Fruit fly (Drosophila melanogaster) whole organism, embryonic: Measurements from ENCODE around the gene Zip89B.

Experiments
- CG10543 ChIP-seq: fragments of 200-800 bp; sonication (Bioruptor generic); optimal IDR thresholded peaks from 3 replicates; lab custom pipeline; 2017; ENCODE audit warnings: missing biosample characterization, mild to moderate bottlenecking, missing genetic modification characterization, moderate library complexity
- CG12659 ChIP-seq: fragments of 200-800 bp; sonication (Bioruptor generic); optimal IDR thresholded peaks from 3 replicates; lab custom pipeline; 2017; ENCODE audit warnings: mild to moderate bottlenecking, missing biosample characterization, missing genetic modification reagents, missing genetic modification characterization
- CG13287 ChIP-seq: fragments of 200-800 bp; sonication (Bioruptor generic); IDR thresholded peaks from 2 replicates; pipeline ENCODE4 v1.3.6; 2022; ENCODE audit warnings: missing biosample characterization, missing genetic modification characterization; ENCODE audit not compliant: partially characterized antibody
- CG16863 ChIP-seq: fragments of 200-800 bp; sonication (Bioruptor generic); optimal IDR thresholded peaks from 3 replicates; lab custom pipeline; 2016; ENCODE audit warnings: missing biosample characterization, missing genetic modification characterization
- CG3281 ChIP-seq: fragments of 200-800 bp; sonication (Bioruptor generic); optimal IDR thresholded peaks from 3 replicates; lab custom pipeline; 2017; ENCODE audit warnings: missing biosample characterization, mild to moderate bottlenecking, missing genetic modification characterization
- CG4617 ChIP-seq: fragments of 200-800 bp; sonication (Bioruptor generic); optimal IDR thresholded peaks from 3 replicates; lab custom pipeline; 2016; ENCODE audit warnings: missing biosample characterization, missing genetic modification characterization, borderline replicate concordance
- CG6654 ChIP-seq: fragments of 200-800 bp; sonication (Bioruptor generic); optimal IDR thresholded peaks from 2 replicates; lab custom pipeline; 2017; ENCODE audit warnings: missing biosample characterization, mild to moderate bottlenecking, missing genetic modification characterization
- CG8478 ChIP-seq: fragments of >200 bp; optimal IDR thresholded peaks from 2 replicates; lab custom pipeline; 2018
- Dip3 ChIP-seq: fragments of 200-800 bp; sonication (Bioruptor generic); optimal IDR thresholded peaks from 3 replicates; lab custom pipeline; 2016; ENCODE audit warnings: missing biosample characterization, missing genetic modification characterization
- HHEX ChIP-seq: fragments of 200-800 bp; sonication (Bioruptor generic); optimal IDR thresholded peaks from 3 replicates; lab custom pipeline; 2017; ENCODE audit warnings: missing biosample characterization, mild to moderate bottlenecking, missing genetic modification characterization, missing genetic modification reagents
- HmgZ ChIP-seq: fragments of 200-800 bp; sonication (Bioruptor generic); optimal IDR thresholded peaks from 2 replicates; lab custom pipeline; 2018; ENCODE audit warnings: missing biosample characterization, mild to moderate bottlenecking, missing genetic modification characterization
- Jarid2 ChIP-seq: fragments of 200-800 bp; sonication (Bioruptor generic); optimal IDR thresholded peaks from 3 replicates; lab custom pipeline; 2017; ENCODE audit warnings: mild to moderate bottlenecking, missing biosample characterization, missing genetic modification reagents, missing genetic modification characterization
- MBD-R2 ChIP-seq: fragments of 200-800 bp; sonication (Bioruptor generic); IDR thresholded peaks from 2 replicates; pipeline ENCODE4 v1.3.6; 2022; ENCODE audit warnings: missing biosample characterization, missing genetic modification characterization
- MESR4 ChIP-seq: fragments of 200-800 bp; sonication (Bioruptor generic); optimal IDR thresholded peaks from 2 replicates; lab custom pipeline; 2018; ENCODE audit warnings: missing biosample characterization, mild to moderate bottlenecking, missing genetic modification characterization, moderate library complexity
- Mad ChIP-seq: fragments of 200-800 bp; sonication (Bioruptor generic); optimal IDR thresholded peaks from 2 replicates; lab custom pipeline; 2016; ENCODE audit warnings: missing biosample characterization, missing genetic modification characterization
- Max ChIP-seq: fragments of 200-800 bp; sonication (Bioruptor generic); optimal IDR thresholded peaks from 2 replicates; lab custom pipeline; 2016; ENCODE audit warnings: missing biosample characterization, mild to moderate bottlenecking, missing genetic modification characterization
- Opbp ChIP-seq: fragments of 200-800 bp; sonication (Bioruptor generic); IDR thresholded peaks from 3 replicates; pipeline ENCODE4 v1.3.6; 2022; ENCODE audit warnings: missing biosample characterization, missing genetic modification characterization; ENCODE audit not compliant: partially characterized antibody
- Pdp1 ChIP-seq, 2 experiments: fragments of 200-800 bp; sonication (Bioruptor generic); optimal IDR thresholded peaks; 3 replicates each; lab custom pipeline; 2016; ENCODE audit warnings: missing biosample characterization in 2 of 2, missing genetic modification characterization in 2 of 2, mild to moderate bottlenecking in 1 of 2, moderate library complexity in 1 of 2
- TFAM ChIP-seq: fragments of 200-800 bp; sonication (Bioruptor generic); optimal IDR thresholded peaks from 2 replicates; lab custom pipeline; 2017; ENCODE audit warnings: missing biosample characterization, missing genetic modification characterization, inconsistent platforms
- Trl ChIP-seq, 3 experiments: fragments of >200 bp in 2 of 3; fragments of 200-800 bp in 1 of 3; sonication (Bioruptor generic) in 1 of 3; optimal IDR thresholded peaks; 2 replicates in 1 of 3; 3 replicates in 2 of 3; lab custom pipeline; 2016 to 2017; ENCODE audit warnings: missing biosample characterization in 1 of 3, missing genetic modification characterization in 1 of 3
- Vsx1 ChIP-seq: fragments of 200-800 bp; sonication (Bioruptor generic); optimal IDR thresholded peaks from 2 replicates; lab custom pipeline; 2017; ENCODE audit warnings: missing biosample characterization, mild to moderate bottlenecking, missing genetic modification characterization, missing genetic modification reagents
- cad ChIP-seq: fragments of >200 bp; optimal IDR thresholded peaks from 2 replicates; lab custom pipeline; 2017; ENCODE audit warnings: missing biosample characterization, missing genetic modification characterization
- cg ChIP-seq: fragments of 200-800 bp; sonication (Bioruptor generic); optimal IDR thresholded peaks from 3 replicates; lab custom pipeline; 2019; ENCODE audit warnings: missing biosample characterization, mild to moderate bottlenecking, missing genetic modification characterization, moderate library complexity
- chm ChIP-seq: fragments of 200-800 bp; sonication (Bioruptor generic); IDR thresholded peaks from 2 replicates; pipeline ENCODE4 v1.3.6; 2022; ENCODE audit warnings: missing biosample characterization, missing genetic modification characterization
- crol ChIP-seq: fragments of 200-800 bp; sonication (Bioruptor generic); IDR thresholded peaks from 2 replicates; pipeline ENCODE4 v1.3.6; 2022; ENCODE audit warnings: missing biosample characterization, missing genetic modification characterization
- cwo ChIP-seq: fragments of 200-800 bp; sonication (Bioruptor generic); optimal IDR thresholded peaks from 3 replicates; lab custom pipeline; 2017; ENCODE audit warnings: missing biosample characterization, missing genetic modification characterization, mild to moderate bottlenecking, moderate library complexity, missing genetic modification reagents
- dm ChIP-seq: fragments of 200-800 bp; sonication (Bioruptor generic); optimal IDR thresholded peaks from 3 replicates; lab custom pipeline; 2016; ENCODE audit warnings: missing biosample characterization, missing genetic modification characterization
- ftz-f1 ChIP-seq: fragments of 200-800 bp; sonication (Bioruptor generic); optimal IDR thresholded peaks from 2 replicates; lab custom pipeline; 2016; ENCODE audit warnings: missing biosample characterization, missing genetic modification characterization
- gfzf ChIP-seq: fragments of 200-800 bp; sonication (Bioruptor generic); optimal IDR thresholded peaks from 2 replicates; lab custom pipeline; 2016; ENCODE audit warnings: missing biosample characterization, mild to moderate bottlenecking, missing genetic modification characterization, moderate library complexity
- ind ChIP-seq: fragments of 200-800 bp; sonication (Bioruptor generic); optimal IDR thresholded peaks from 3 replicates; lab custom pipeline; 2016; ENCODE audit warnings: missing biosample characterization, missing genetic modification characterization
- lmd ChIP-seq: fragments of 200-800 bp; sonication (Bioruptor generic); IDR thresholded peaks from 2 replicates; pipeline ENCODE4 v1.3.6; 2022; ENCODE audit warnings: missing biosample characterization, missing genetic modification characterization
- mirr ChIP-seq: fragments of 200-800 bp; sonication (Bioruptor generic); optimal IDR thresholded peaks from 3 replicates; lab custom pipeline; 2018; ENCODE audit warnings: missing biosample characterization, mild to moderate bottlenecking, missing genetic modification characterization
- pho ChIP-seq: fragments of 200-800 bp; sonication (Bioruptor generic); optimal IDR thresholded peaks from 2 replicates; lab custom pipeline; 2016; ENCODE audit warnings: missing biosample characterization, missing genetic modification characterization
- phol ChIP-seq: fragments of 200-800 bp; sonication (Bioruptor generic); optimal IDR thresholded peaks from 3 replicates; lab custom pipeline; 2018; ENCODE audit warnings: missing biosample characterization, mild to moderate bottlenecking, missing genetic modification characterization, moderate library complexity
- pzg ChIP-seq: fragments of 200-800 bp; sonication (Bioruptor generic); optimal IDR thresholded peaks from 3 replicates; lab custom pipeline; 2018; ENCODE audit warnings: missing biosample characterization, mild to moderate bottlenecking, missing genetic modification characterization, moderate library complexity
- row ChIP-seq: fragments of 200-800 bp; sonication (Bioruptor generic); IDR thresholded peaks from 3 replicates; pipeline ENCODE4 v1.3.6; 2022; ENCODE audit warnings: missing biosample characterization, missing genetic modification characterization
- sna ChIP-seq: fragments of 200-800 bp; sonication (Bioruptor generic); IDR thresholded peaks from 2 replicates; pipeline ENCODE4 v1.3.6; 2022; ENCODE audit warnings: missing biosample characterization, missing genetic modification characterization; ENCODE audit not compliant: partially characterized antibody
- sob ChIP-seq: fragments of 200-800 bp; sonication (Bioruptor generic); IDR thresholded peaks from 2 replicates; pipeline ENCODE4 v1.3.6; 2022; ENCODE audit warnings: missing biosample characterization, missing genetic modification characterization
- stwl ChIP-seq: fragments of 200-800 bp; sonication (Bioruptor generic); optimal IDR thresholded peaks from 3 replicates; lab custom pipeline; 2018; ENCODE audit warnings: missing biosample characterization, mild to moderate bottlenecking, missing genetic modification characterization, moderate library complexity
- tna ChIP-seq: fragments of 200-800 bp; sonication (Bioruptor generic); IDR thresholded peaks from 2 replicates; pipeline ENCODE4 v1.3.6; 2022; ENCODE audit warnings: missing biosample characterization, missing genetic modification characterization; ENCODE audit not compliant: partially characterized antibody

The Zip89B gene

dm6 chr3R:16272185-16272584 lies 33.4 kb upstream of the Zip89B start, which contains the start of the genes Mat89Ba and gish:
Gene Mat89Ba, minus strand, starts transcription at chr3R:16272415.
Gene gish, plus strand, starts transcription at chr3R:16272452.
- no peak for TF ChIP-seq Mad
- peak; percentile 25; the same call in 1 of the 2 replicates for TF ChIP-seq CG13287 (GFP tag; lab: Robert Waterston, UW)
- 0 out of 2 replicates have a peak, but pooled peaks have one; percentile 18 for TF ChIP-seq MBD-R2 (GFP tag; lab: Robert Waterston, UW)
- TF ChIP-seq Max (GFP tag; lab: Kevin White, UChicago) = peak; percentile 68
- peak; percentile 77 for TF ChIP-seq ftz-f1 (GFP tag; lab: Kevin White, UChicago)
- peak; percentile 45 for TF ChIP-seq gfzf
- TF ChIP-seq dm (GFP tag; lab: Kevin White, UChicago) = peak; percentile 71
- TF ChIP-seq pzg = peak; percentile 26
- TF ChIP-seq mirr (GFP tag; lab: Kevin White, UChicago) = no peak
- peak; percentile 85 for TF ChIP-seq cwo (GFP tag; lab: Kevin White, UChicago)
- no peak for TF ChIP-seq cad (GFP tag; lab: Kevin White, UChicago)
- TF ChIP-seq MESR4 (GFP tag; lab: Kevin White, UChicago) = peak; percentile 48

- TF ChIP-seq CG16863 (GFP tag; lab: Kevin White, UChicago) = no peak
- TF ChIP-seq CG4617 (GFP tag; lab: Kevin White, UChicago) = peak; percentile 56
- no peak for TF ChIP-seq phol (tag; lab: Kevin White, UChicago)
- no peak for TF ChIP-seq TFAM (GFP tag; lab: Kevin White, UChicago)
- TF ChIP-seq tna (GFP tag; lab: Robert Waterston, UW) = 0 out of 2 replicates have a peak, but pooled peaks have one; percentile 45
- no peak for TF ChIP-seq ind (GFP tag; lab: Kevin White, UChicago)
- TF ChIP-seq CG12659 (GFP tag; lab: Kevin White, UChicago) = peak; percentile 10
- TF ChIP-seq Dip3 (GFP tag; lab: Kevin White, UChicago) = no peak
- TF ChIP-seq HHEX = no peak
- TF ChIP-seq CG6654 (GFP tag; lab: Kevin White, UChicago) = peak; percentile 73
- TF ChIP-seq sob (GFP tag; lab: Robert Waterston, UW) = no peak
- TF ChIP-seq gfzf = peak; percentile 61
- peak; percentile 21 for TF ChIP-seq pzg
- peak; percentile 14; the same call in 1 of the 2 replicates for TF ChIP-seq chm
- TF ChIP-seq Opbp (GFP tag; lab: Robert Waterston, UW) = 0 out of 3 replicates have a peak, but pooled peaks have one; percentile 25
- peak; percentile 94 for TF ChIP-seq crol (GFP tag; lab: Robert Waterston, UW)
- peak; percentile 4 for TF ChIP-seq HmgZ (tag; lab: Kevin White, UChicago)
- TF ChIP-seq Mad = no peak
- peak; percentile 95 for TF ChIP-seq cg (GFP tag; lab: Kevin White, UChicago)
- TF ChIP-seq Pdp1 (GFP tag; optimal IDR thresholded peaks at IDR 0.05; lab: Kevin White, UChicago) = peak in 1 of 2 experiments; percentile 35
- no peak for TF ChIP-seq pho
- TF ChIP-seq Vsx1 (GFP tag; lab: Kevin White, UChicago) = peak; percentile 35
- peak; percentile 3 for TF ChIP-seq CG3281 (GFP tag; lab: Kevin White, UChicago)
- no peak for TF ChIP-seq lmd (GFP tag; lab: Robert Waterston, UW)
- TF ChIP-seq CG10543 (GFP tag; lab: Kevin White, UChicago) = peak; percentile 14
- no peak for TF ChIP-seq row (GFP tag; lab: Robert Waterston, UW)
- peak; percentile 72 for TF ChIP-seq MESR4 (GFP tag; lab: Kevin White, UChicago)
- peak; percentile 73 to 89 for TF ChIP-seq Trl (optimal IDR thresholded peaks at IDR 0.05; lab: Kevin White, UChicago)
- no peak for TF ChIP-seq Trl (GFP tag; optimal IDR thresholded peaks at IDR 0.05; lab: Kevin White, UChicago)
- peak; percentile 87 for TF ChIP-seq CG8478 (lab: Kevin White, UChicago)
- peak; percentile 24 for TF ChIP-seq stwl (tag; lab: Kevin White, UChicago)
- TF ChIP-seq sna (GFP tag; lab: Robert Waterston, UW) = 0 out of 2 replicates have a peak, but pooled peaks have one; percentile 16
- TF ChIP-seq Jarid2 (GFP tag; lab: Kevin White, UChicago) = peak; percentile 42
Observed at dm6 chr3R:16272754-16273502, 32.6 kb upstream of the Zip89B start.
